Fruit fly (Drosophila melanogaster): ENCODE results near the gene Ipp.

- TF ChIP-seq TFAM (GFP tag; optimal IDR thresholded peaks at IDR 0.05) (no peak), chinmo (GFP tag; IDR thresholded peaks at IDR 0.05; ENCODE audit: partially characterized antibody) (no peak), bbx (GFP tag; IDR thresholded peaks at IDR 0.05; ENCODE audit: partially characterized antibody) (no peak), ranshi (GFP tag; IDR thresholded peaks at IDR 0.05) (no peak), CG6854 (GFP tag; optimal IDR thresholded peaks at IDR 0.05) (no peak), CG3163 (GFP tag; optimal IDR thresholded peaks at IDR 0.05) (no peak), fru (optimal IDR thresholded peaks at IDR 0.05) (no peak), CG1792 (GFP tag; optimal IDR thresholded peaks at IDR 0.05) (no peak), Hr39 (optimal IDR thresholded peaks at IDR 0.05) (no peak), HLH54F (GFP tag; optimal IDR thresholded peaks at IDR 0.05) (no peak), pan (optimal IDR thresholded peaks at IDR 0.05) (no peak), pan (GFP tag; optimal IDR thresholded peaks at IDR 0.05 in 1 of 2, IDR thresholded peaks at IDR 0.05 in 1 of 2) (no peak), Dip3 (GFP tag; optimal IDR thresholded peaks at IDR 0.05) (no peak), Atf3 (GFP tag; optimal IDR thresholded peaks at IDR 0.05) (no peak)
Observed at dm6 chr3R:13998162-13998561, 39.6 kb downstream of the Ipp start.
